Fruit fly (Drosophila melanogaster): ENCODE data around the gene CSN8.

Gene CSN8

DNA sequence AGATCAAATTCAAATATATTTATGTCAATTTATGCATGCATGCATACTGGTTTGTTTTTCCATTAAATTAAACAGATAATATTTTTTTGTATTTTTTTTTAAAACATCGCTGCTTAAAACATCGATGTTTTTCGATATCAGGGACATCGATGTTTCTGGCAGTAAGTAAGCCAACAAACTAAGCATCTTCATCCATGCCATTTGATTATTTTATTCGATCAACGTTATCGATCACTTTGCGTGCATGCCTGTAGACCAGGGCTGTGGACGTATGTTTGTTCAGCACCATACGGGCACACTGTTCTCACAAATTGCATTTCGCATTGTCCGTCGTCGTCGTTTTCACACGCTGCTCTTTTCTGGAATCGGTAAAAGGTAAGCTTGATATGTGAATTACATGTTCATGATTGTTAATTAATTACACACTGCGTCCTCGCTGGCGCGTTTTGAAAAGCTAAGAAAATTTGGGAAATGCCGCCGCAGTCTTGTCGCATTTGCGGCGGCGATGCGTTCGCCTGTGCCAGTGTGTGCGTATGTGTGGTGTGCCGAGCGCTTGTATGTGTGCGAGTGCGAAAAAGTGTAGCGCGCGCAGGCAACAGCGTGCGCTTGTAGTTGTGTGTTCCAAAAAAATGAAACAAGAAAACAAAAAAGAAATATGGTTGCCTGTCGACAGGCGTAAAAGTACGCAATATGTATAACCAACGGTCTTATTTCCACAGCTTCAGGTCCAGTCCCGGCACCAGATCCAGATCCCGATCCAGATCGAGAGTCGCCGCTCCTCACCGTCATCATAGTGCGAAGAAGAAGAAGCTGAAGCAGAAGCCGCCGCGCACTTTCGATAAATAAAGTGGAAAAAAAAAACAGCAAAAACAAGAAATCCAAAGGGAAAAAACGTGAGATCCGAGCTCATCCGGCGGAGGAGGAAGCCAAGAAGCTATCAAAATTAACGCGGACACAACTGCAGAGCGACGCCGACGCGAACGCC lies 38.9 kb downstream of the CSN8 start, which contains the start of gene emb (continued):
- TF ChIP-seq Atf6 (GFP tag; IDR thresholded peaks at IDR 0.05) (peak; percentile 39; the same call in 1 of the 2 replicates), CG12744 (GFP tag; optimal IDR thresholded peaks at IDR 0.05) (peak; percentile 9), Taf1 (GFP tag; IDR thresholded peaks at IDR 0.05) (0 out of 2 replicates have a peak, but pooled peaks have one; percentile 24), tio (GFP tag; optimal IDR thresholded peaks at IDR 0.05) (no peak), pfk (GFP tag; optimal IDR thresholded peaks at IDR 0.05) (no peak), CG7963 (GFP tag; IDR thresholded peaks at IDR 0.05; ENCODE audit: partially characterized antibody) (peak; percentile 99), hbn (GFP tag; IDR thresholded peaks at IDR 0.05; ENCODE audit: partially characterized antibody) (peak; percentile 80), CG2889 (GFP tag; IDR thresholded peaks at IDR 0.05) (no peak), CkIIα-i1 (GFP tag; IDR thresholded peaks at IDR 0.05) (no peak), Ets97D (GFP tag; optimal IDR thresholded peaks at IDR 0.05) (peak; percentile 95), CG16813 (GFP tag; IDR thresholded peaks at IDR 0.05; ENCODE audit: partially characterized antibody) (peak; percentile 97), sim (GFP tag; IDR thresholded peaks at IDR 0.05) (no peak), CG10209 (GFP tag; optimal IDR thresholded peaks at IDR 0.05) (peak; percentile 13), vfl (GFP tag; optimal IDR thresholded peaks at IDR 0.05) (peak; percentile 34), jing (GFP tag; optimal IDR thresholded peaks at IDR 0.05) (no peak), CG2116 (GFP tag; optimal IDR thresholded peaks at IDR 0.05) (peak; percentile 100), Hr51 (GFP tag; optimal IDR thresholded peaks at IDR 0.05) (peak in 1 of 2 experiments; percentile 15), PHDP (tag; optimal IDR thresholded peaks at IDR 0.05) (no peak), CG18011 (GFP tag; optimal IDR thresholded peaks at IDR 0.05) (no peak), pb (GFP tag; optimal IDR thresholded peaks at IDR 0.05) (peak; percentile 36), ato (GFP tag; IDR thresholded peaks at IDR 0.05; ENCODE audit: partially characterized antibody) (peak; percentile 99), CG1233 (GFP tag; optimal IDR thresholded peaks at IDR 0.05) (peak; percentile 40), CG12071 (GFP tag; optimal IDR thresholded peaks at IDR 0.05) (no peak), sr (GFP tag; IDR thresholded peaks at IDR 0.05) (no peak)

DNA sequence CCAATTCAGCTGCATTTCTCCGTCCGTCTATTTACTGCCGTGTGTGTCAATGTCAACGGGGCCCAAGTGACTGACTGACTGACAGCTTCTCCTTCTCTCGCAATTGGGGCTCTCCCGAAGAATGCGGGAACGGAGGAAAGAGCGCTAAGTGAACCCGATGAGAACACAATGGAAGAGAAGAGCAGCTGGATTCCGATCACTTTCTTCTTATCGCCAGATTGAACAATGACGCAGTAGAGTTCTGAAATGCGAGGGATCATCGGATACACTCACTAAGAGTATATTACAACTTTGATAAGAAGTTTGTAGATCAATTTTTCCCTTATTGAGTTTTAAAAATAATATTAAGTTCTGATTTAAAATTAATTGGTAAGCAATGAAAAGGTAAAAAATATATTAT lies 46.9 kb downstream of the CSN8 start, which contains the start of gene Naglu:
TSS of gene Naglu (minus strand) at position 339 of the 400 bp plus-strand sequence.
- TF ChIP-seq Hr3 (GFP tag; optimal IDR thresholded peaks at IDR 0.05) = no peak
- 0 out of 3 replicates have a peak, but pooled peaks have one; percentile 10 for TF ChIP-seq row (GFP tag; IDR thresholded peaks at IDR 0.05)
- no peak for TF ChIP-seq CG9215 (GFP tag; IDR thresholded peaks at IDR 0.05)
- no peak for TF ChIP-seq ap (GFP tag; IDR thresholded peaks at IDR 0.05)
- 0 out of 2 replicates have a peak, but pooled peaks have one; percentile 6 for TF ChIP-seq Rfx (GFP tag; IDR thresholded peaks at IDR 0.05)
- TF ChIP-seq nom (GFP tag; optimal IDR thresholded peaks at IDR 0.05) = peak; percentile 43
- no peak for TF ChIP-seq CG17568 (GFP tag; optimal IDR thresholded peaks at IDR 0.05)
- peak; percentile 46 for TF ChIP-seq HLHmδ (GFP tag; optimal IDR thresholded peaks at IDR 0.05)
- no peak for TF ChIP-seq CG6272 (GFP tag; IDR thresholded peaks at IDR 0.05)
- no peak for TF ChIP-seq gem (tag; optimal IDR thresholded peaks at IDR 0.05)
- no peak for TF ChIP-seq CG10462 (GFP tag; optimal IDR thresholded peaks at IDR 0.05)
- TF ChIP-seq crol (GFP tag; IDR thresholded peaks at IDR 0.05) = 0 out of 2 replicates have a peak, but pooled peaks have one; percentile 9
- TF ChIP-seq Deaf1 (tag; optimal IDR thresholded peaks at IDR 0.05) = no peak
- TF ChIP-seq bsh (GFP tag; optimal IDR thresholded peaks at IDR 0.05) = peak in 1 of 2 experiments; percentile 12
- TF ChIP-seq MBD-R2 (GFP tag; IDR thresholded peaks at IDR 0.05) = no peak
- TF ChIP-seq Myb (GFP tag; optimal IDR thresholded peaks at IDR 0.05) = no peak
- 0 out of 2 replicates have a peak, but pooled peaks have one; percentile 17 for TF ChIP-seq cas (GFP tag; IDR thresholded peaks at IDR 0.05)
- peak; percentile 10 for TF ChIP-seq CG14710 (tag; optimal IDR thresholded peaks at IDR 0.05)
- no peak for TF ChIP-seq CG6791 (GFP tag; IDR thresholded peaks at IDR 0.05; ENCODE audit: partially characterized antibody)
- TF ChIP-seq CG12236 (GFP tag; optimal IDR thresholded peaks at IDR 0.05) = no peak
- no peak for TF ChIP-seq inv (GFP tag; IDR thresholded peaks at IDR 0.05; ENCODE audit: partially characterized antibody)
- peak; percentile 86 for TF ChIP-seq D19A (tag; optimal IDR thresholded peaks at IDR 0.05)
- TF ChIP-seq ato (GFP tag; IDR thresholded peaks at IDR 0.05; ENCODE audit: partially characterized antibody) = peak; percentile 46; the same call in 1 of the 2 replicates
- TF ChIP-seq CG13296 (GFP tag; optimal IDR thresholded peaks at IDR 0.05) = no peak

Measured in whole organism, embryonic.